Fruit fly (Drosophila melanogaster): Measurements from ENCODE around the gene Arglu1.

Gene Arglu1

DNA sequence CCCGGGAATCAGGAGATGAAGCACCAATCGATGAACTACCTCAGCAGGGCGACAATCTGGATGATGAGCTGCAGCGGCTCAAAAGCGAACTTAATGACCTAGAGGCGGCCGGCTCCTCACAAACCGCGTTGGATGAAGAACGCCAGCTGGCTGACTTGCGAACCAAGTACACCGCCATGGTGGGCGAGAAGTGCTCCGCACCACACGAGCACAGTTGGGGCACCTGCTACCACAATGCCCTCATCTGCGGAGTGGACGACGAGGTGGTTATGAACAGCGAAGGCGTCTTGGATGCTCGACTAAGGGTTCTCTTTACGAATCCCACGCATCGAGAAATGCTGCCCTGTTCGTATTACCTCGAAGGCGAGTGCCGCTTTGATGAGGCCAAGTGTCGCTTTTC is 16.8 kb upstream of the Arglu1 start:
- TF ChIP-seq CG8478 (optimal IDR thresholded peaks at IDR 0.05) (no peak), Dll (optimal IDR thresholded peaks at IDR 0.05) (no peak), psq (optimal IDR thresholded peaks at IDR 0.05) (no peak), EcR (GFP tag; optimal IDR thresholded peaks at IDR 0.05) (no peak), usp (GFP tag; optimal IDR thresholded peaks at IDR 0.05) (no peak), pan (optimal IDR thresholded peaks at IDR 0.05) (no peak)

- no peak for TF ChIP-seq psq (optimal IDR thresholded peaks at IDR 0.05)
- TF ChIP-seq pan (optimal IDR thresholded peaks at IDR 0.05) = no peak
- TF ChIP-seq Dll (optimal IDR thresholded peaks at IDR 0.05) = no peak
- TF ChIP-seq usp (GFP tag; optimal IDR thresholded peaks at IDR 0.05) = no peak
- no peak for TF ChIP-seq CG8478 (optimal IDR thresholded peaks at IDR 0.05)
- no peak for TF ChIP-seq EcR (GFP tag; optimal IDR thresholded peaks at IDR 0.05)
Observed at dm6 chr2L:9954119-9954518, 16.2 kb upstream of the Arglu1 start, which contains the start of the genes CG13126 and CG4709. CG13126 (minus strand) TSS chr2L:9954181. CG4709 (plus strand) TSS chr2L:9954325.

- TF ChIP-seq CG8478 (optimal IDR thresholded peaks at IDR 0.05) (no peak), usp (GFP tag; optimal IDR thresholded peaks at IDR 0.05) (no peak)
Observed at dm6 chr2L:9949178-9950062, 11.5 kb upstream of the Arglu1 start.

DNA sequence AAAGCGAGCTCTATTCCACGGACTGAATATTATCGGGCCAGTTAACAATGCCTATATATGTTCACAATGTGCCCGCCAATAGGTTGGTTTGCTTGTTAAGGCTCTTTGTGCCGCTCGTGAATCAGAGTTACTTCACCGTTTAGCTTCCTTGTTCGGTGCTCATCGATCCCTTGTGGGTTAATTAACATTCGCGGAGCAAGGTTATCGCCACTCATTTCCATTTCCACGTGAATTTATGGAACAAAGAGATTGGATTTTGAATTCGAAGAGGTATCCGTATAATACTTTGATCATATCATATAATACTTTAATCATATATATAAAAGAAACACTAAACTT is 10.6 kb upstream of the Arglu1 start:
- TF ChIP-seq EcR (GFP tag; optimal IDR thresholded peaks at IDR 0.05) (no peak), usp (GFP tag; optimal IDR thresholded peaks at IDR 0.05) (no peak), psq (optimal IDR thresholded peaks at IDR 0.05) (no peak), Dll (optimal IDR thresholded peaks at IDR 0.05) (no peak), pan (optimal IDR thresholded peaks at IDR 0.05) (no peak), CG8478 (optimal IDR thresholded peaks at IDR 0.05) (no peak)

- TF ChIP-seq usp (GFP tag; optimal IDR thresholded peaks at IDR 0.05) (no peak), pan (optimal IDR thresholded peaks at IDR 0.05) (no peak), EcR (GFP tag; optimal IDR thresholded peaks at IDR 0.05) (no peak), psq (optimal IDR thresholded peaks at IDR 0.05) (no peak), CG8478 (optimal IDR thresholded peaks at IDR 0.05) (no peak), Dll (optimal IDR thresholded peaks at IDR 0.05) (no peak)
Observed at dm6 chr2L:9947738-9948519, 10.0 kb upstream of the Arglu1 start.

DNA sequence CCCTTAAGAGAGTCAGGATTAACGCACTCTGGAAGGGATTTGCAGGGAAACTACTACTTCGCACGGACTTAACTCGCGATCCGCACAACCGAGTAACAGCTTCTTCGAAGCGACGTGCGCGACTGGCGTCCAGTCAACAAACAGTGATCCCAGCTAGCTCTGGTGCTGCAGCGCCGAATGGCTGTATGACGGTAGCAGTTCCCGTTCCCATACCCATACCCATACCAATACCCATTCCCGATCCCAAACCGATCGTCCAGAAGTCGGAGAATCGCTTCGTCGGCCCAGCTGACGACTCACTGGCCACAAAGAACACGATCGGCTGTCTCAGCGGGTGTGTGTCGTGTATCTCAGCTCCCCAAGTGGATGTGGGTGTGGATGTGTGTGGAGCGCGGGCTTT is 9.3 kb upstream of the Arglu1 start, which contains the start of gene CG5853:
CG5853 (minus strand) TSS at position 384 of the 400 bp plus-strand sequence.
- TF ChIP-seq psq (optimal IDR thresholded peaks at IDR 0.05) (no peak), Dll (optimal IDR thresholded peaks at IDR 0.05) (no peak), CG8478 (optimal IDR thresholded peaks at IDR 0.05) (no peak), usp (GFP tag; optimal IDR thresholded peaks at IDR 0.05) (no peak)

DNA sequence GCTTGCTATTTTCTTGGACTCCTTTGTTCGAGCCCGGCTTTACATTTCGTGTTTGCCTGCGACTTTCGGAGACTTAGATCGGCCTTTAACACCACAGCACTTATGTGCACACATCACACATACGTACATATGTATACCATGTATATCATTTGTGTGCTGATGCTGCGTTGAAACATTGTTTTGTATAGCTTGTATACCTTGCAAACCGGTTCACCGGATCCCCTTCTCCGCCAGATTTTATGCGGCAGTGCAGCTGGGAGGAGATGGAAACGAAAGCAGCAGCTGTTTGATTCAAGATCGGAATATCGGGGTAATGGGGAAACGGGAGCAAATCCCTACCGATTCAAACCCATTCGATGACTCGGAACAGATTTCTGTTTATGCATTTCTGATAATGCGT is 8.1 kb upstream of the Arglu1 start:
- TF ChIP-seq pan (optimal IDR thresholded peaks at IDR 0.05) = no peak
- no peak for TF ChIP-seq Dll (optimal IDR thresholded peaks at IDR 0.05)
- no peak for TF ChIP-seq usp (GFP tag; optimal IDR thresholded peaks at IDR 0.05)
- TF ChIP-seq psq (optimal IDR thresholded peaks at IDR 0.05) = no peak
- TF ChIP-seq EcR (GFP tag; optimal IDR thresholded peaks at IDR 0.05) = no peak
- no peak for TF ChIP-seq CG8478 (optimal IDR thresholded peaks at IDR 0.05)

DNA sequence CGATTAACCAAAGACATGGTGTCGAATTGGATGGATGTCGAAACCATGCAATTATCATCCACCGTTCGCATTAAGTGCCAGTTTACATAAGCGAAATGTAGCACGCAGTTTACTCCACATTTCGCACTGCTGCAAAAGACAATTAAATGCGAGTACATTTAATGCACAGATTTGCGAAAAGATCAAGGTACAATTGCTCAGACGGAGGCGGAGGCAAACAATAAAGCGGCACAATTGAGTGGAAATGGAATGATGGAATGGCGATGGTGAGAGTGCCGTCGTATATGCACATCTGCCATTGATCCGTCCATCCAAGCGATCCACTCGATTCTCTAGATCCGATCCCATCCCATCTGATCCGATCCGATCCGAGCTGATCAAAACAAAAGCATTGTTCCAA is 7.2 kb upstream of the Arglu1 start:
- TF ChIP-seq pan (optimal IDR thresholded peaks at IDR 0.05) (no peak), CG8478 (optimal IDR thresholded peaks at IDR 0.05) (no peak), usp (GFP tag; optimal IDR thresholded peaks at IDR 0.05) (no peak), EcR (GFP tag; optimal IDR thresholded peaks at IDR 0.05) (no peak), psq (optimal IDR thresholded peaks at IDR 0.05) (no peak), Dll (optimal IDR thresholded peaks at IDR 0.05) (no peak)

- TF ChIP-seq psq (optimal IDR thresholded peaks at IDR 0.05) (no peak), pan (optimal IDR thresholded peaks at IDR 0.05) (no peak), CG8478 (optimal IDR thresholded peaks at IDR 0.05) (no peak), usp (GFP tag; optimal IDR thresholded peaks at IDR 0.05) (no peak), EcR (GFP tag; optimal IDR thresholded peaks at IDR 0.05) (no peak), Dll (optimal IDR thresholded peaks at IDR 0.05) (no peak)
Observed at dm6 chr2L:9943521-9943920, 5.6 kb upstream of the Arglu1 start.

- TF ChIP-seq psq (optimal IDR thresholded peaks at IDR 0.05) (no peak), Dll (optimal IDR thresholded peaks at IDR 0.05) (no peak), CG8478 (optimal IDR thresholded peaks at IDR 0.05) (no peak), usp (GFP tag; optimal IDR thresholded peaks at IDR 0.05) (no peak), pan (optimal IDR thresholded peaks at IDR 0.05) (no peak)
Observed at dm6 chr2L:9938631-9939256, 810 bp upstream of the Arglu1 start, which contains the start of the genes Datp and CG4619. Datp (minus strand) TSS chr2L:9938790. CG4619 (plus strand) TSS chr2L:9938863.

- no peak for TF ChIP-seq CG8478 (optimal IDR thresholded peaks at IDR 0.05)
- TF ChIP-seq pan (optimal IDR thresholded peaks at IDR 0.05) = no peak
- TF ChIP-seq Dll (optimal IDR thresholded peaks at IDR 0.05) = no peak
- no peak for TF ChIP-seq EcR (GFP tag; optimal IDR thresholded peaks at IDR 0.05)
- TF ChIP-seq psq (optimal IDR thresholded peaks at IDR 0.05) = no peak
- no peak for TF ChIP-seq usp (GFP tag; optimal IDR thresholded peaks at IDR 0.05)
Observed at dm6 chr2L:9933063-9933462, 4.9 kb downstream of the Arglu1 start, which contains the start of gene Cpr30F. Cpr30F (minus strand) TSS chr2L:9933163.
